Fruit fly (Drosophila melanogaster) whole organism, prepupa: ENCODE measurements around the gene CG2617.

Experiments
- Blimp-1 ChIP-seq: fragments of 200-800 bp; sonication (Bioruptor generic); optimal IDR thresholded peaks from 3 replicates; lab custom pipeline; 2017; ENCODE audit warnings: missing biosample characterization, missing genetic modification characterization, mild to moderate bottlenecking, moderate library complexity, missing genetic modification reagents
- CG11762 ChIP-seq: fragments of 200-800 bp; sonication (Bioruptor generic); optimal IDR thresholded peaks from 3 replicates; lab custom pipeline; 2016; ENCODE audit warnings: missing biosample characterization, missing genetic modification characterization; ENCODE audit not compliant: insufficient read depth
- CG1621 ChIP-seq: fragments of 200-800 bp; sonication (Bioruptor generic); optimal IDR thresholded peaks from 3 replicates; lab custom pipeline; 2018; ENCODE audit warnings: missing biosample characterization, mild to moderate bottlenecking, missing genetic modification characterization
- CG16779 ChIP-seq: fragments of 200-800 bp; sonication (Bioruptor generic); optimal IDR thresholded peaks from 3 replicates; lab custom pipeline; 2017; ENCODE audit warnings: missing biosample characterization, mild to moderate bottlenecking, missing genetic modification characterization
- CG32006 ChIP-seq: fragments of 200-800 bp; sonication (Bioruptor generic); optimal IDR thresholded peaks from 3 replicates; lab custom pipeline; 2017; ENCODE audit warnings: missing biosample characterization, mild to moderate bottlenecking, missing genetic modification characterization
- CG3919 ChIP-seq: fragments of 200-800 bp; sonication (Bioruptor generic); optimal IDR thresholded peaks from 3 replicates; lab custom pipeline; 2016; ENCODE audit warnings: missing biosample characterization, missing genetic modification characterization
- Eip75B ChIP-seq: fragments of 200-800 bp; sonication (Bioruptor generic); optimal IDR thresholded peaks from 3 replicates; lab custom pipeline; 2016; ENCODE audit warnings: missing biosample characterization, missing genetic modification characterization
- OdsH ChIP-seq: fragments of 200-800 bp; sonication (Bioruptor generic); optimal IDR thresholded peaks from 3 replicates; lab custom pipeline; 2016; ENCODE audit warnings: missing biosample characterization, missing genetic modification characterization
- fd85E ChIP-seq: fragments of 200-800 bp; sonication (Bioruptor generic); optimal IDR thresholded peaks from 3 replicates; lab custom pipeline; 2016; ENCODE audit warnings: missing biosample characterization, missing genetic modification characterization
- topi ChIP-seq: fragments of 200-800 bp; sonication (Bioruptor generic); optimal IDR thresholded peaks from 3 replicates; lab custom pipeline; 2016; ENCODE audit warnings: missing biosample characterization, missing genetic modification characterization

DNA sequence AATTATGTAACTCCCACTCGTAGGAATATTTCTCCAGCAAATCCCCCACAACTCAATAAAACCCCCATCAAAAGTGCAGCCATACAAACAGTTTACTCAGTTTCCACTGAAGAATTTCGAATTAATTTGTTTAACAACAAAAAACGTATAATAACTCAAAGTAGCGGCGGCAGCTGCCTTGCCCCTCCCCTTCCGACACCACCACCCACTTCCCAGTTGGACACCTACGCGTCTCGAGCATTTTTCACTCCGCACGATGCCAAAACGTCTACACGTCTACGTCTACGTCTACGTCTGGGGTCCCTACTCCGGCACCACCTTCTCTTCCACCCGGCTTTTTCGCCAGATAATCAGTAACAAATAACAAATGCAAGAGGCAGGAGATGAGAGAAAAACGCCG, 11.0 kb upstream of the CG2617 start:
- TF ChIP-seq CG1621 (tag; lab: Kevin White, UChicago) (no peak), Blimp-1 (GFP tag; lab: Kevin White, UChicago) (no peak), CG3919 (no peak), CG32006 (GFP tag; lab: Kevin White, UChicago) (no peak), fd85E (no peak), OdsH (GFP tag; lab: Kevin White, UChicago) (no peak), CG16779 (tag; lab: Kevin White, UChicago) (no peak), topi (GFP tag; lab: Kevin White, UChicago) (no peak), CG11762 (GFP tag; lab: Kevin White, UChicago) (no peak), Eip75B (no peak)
